Fruit fly (Drosophila melanogaster) whole organism, prepupa: Measurements from ENCODE around the gene E5.

Experiments used
- CG10631 ChIP-seq: fragments of 200-800 bp; sonication (Bioruptor generic); optimal IDR thresholded peaks from 2 replicates; lab custom pipeline; 2016; ENCODE audit warnings: missing biosample characterization, missing genetic modification characterization
- CG10669 ChIP-seq: fragments of 200-800 bp; sonication (Bioruptor generic); optimal IDR thresholded peaks from 3 replicates; lab custom pipeline; 2018; ENCODE audit warnings: missing biosample characterization, mild to moderate bottlenecking, missing genetic modification characterization, moderate library complexity
- CG11902 ChIP-seq: fragments of 200-800 bp; sonication (Bioruptor generic); optimal IDR thresholded peaks from 3 replicates; lab custom pipeline; 2016; ENCODE audit warnings: missing biosample characterization, missing genetic modification characterization
- CG15336 ChIP-seq: fragments of 200-800 bp; sonication (Bioruptor generic); IDR thresholded peaks from 2 replicates; pipeline ENCODE4 v1.3.6; 2022; ENCODE audit warnings: missing biosample characterization, missing genetic modification characterization
- CG16779 ChIP-seq: fragments of 200-800 bp; sonication (Bioruptor generic); optimal IDR thresholded peaks from 3 replicates; lab custom pipeline; 2017; ENCODE audit warnings: missing biosample characterization, mild to moderate bottlenecking, missing genetic modification characterization
- CG31627 ChIP-seq: fragments of 200-800 bp; sonication (Bioruptor generic); optimal IDR thresholded peaks from 3 replicates; lab custom pipeline; 2016; ENCODE audit warnings: missing biosample characterization, missing genetic modification characterization
- CG32006 ChIP-seq: fragments of 200-800 bp; sonication (Bioruptor generic); optimal IDR thresholded peaks from 3 replicates; lab custom pipeline; 2017; ENCODE audit warnings: missing biosample characterization, mild to moderate bottlenecking, missing genetic modification characterization
- CG34406 ChIP-seq: fragments of 200-800 bp; sonication (Bioruptor generic); optimal IDR thresholded peaks from 3 replicates; lab custom pipeline; 2016; ENCODE audit warnings: missing biosample characterization, missing genetic modification characterization
- CG4318 ChIP-seq: fragments of 200-800 bp; sonication (Bioruptor generic); optimal IDR thresholded peaks from 3 replicates; lab custom pipeline; 2017; ENCODE audit warnings: missing biosample characterization, mild to moderate bottlenecking, missing genetic modification characterization
- CG6163 ChIP-seq: fragments of 200-800 bp; sonication (Bioruptor generic); IDR thresholded peaks from 3 replicates; pipeline ENCODE4 v1.3.6; 2022; ENCODE audit warnings: missing biosample characterization, missing genetic modification characterization
- CG6792 ChIP-seq: fragments of 200-800 bp; sonication (Bioruptor generic); optimal IDR thresholded peaks from 3 replicates; lab custom pipeline; 2016; ENCODE audit warnings: missing biosample characterization, missing genetic modification characterization
- CG6808 ChIP-seq: fragments of 200-800 bp; sonication (Bioruptor generic); optimal IDR thresholded peaks from 3 replicates; lab custom pipeline; 2017; ENCODE audit warnings: missing biosample characterization, missing genetic modification characterization, mild to moderate bottlenecking, moderate library complexity, missing genetic modification reagents
- CG6854 ChIP-seq: fragments of 200-800 bp; sonication (Bioruptor generic); optimal IDR thresholded peaks from 2 replicates; lab custom pipeline; 2017; ENCODE audit warnings: missing biosample characterization, mild to moderate bottlenecking, missing genetic modification characterization
- CG7368 ChIP-seq: fragments of 200-800 bp; sonication (Bioruptor generic); optimal IDR thresholded peaks from 3 replicates; lab custom pipeline; 2016; ENCODE audit warnings: missing biosample characterization, missing genetic modification characterization
- CG8319 ChIP-seq: fragments of 200-800 bp; sonication (Bioruptor generic); optimal IDR thresholded peaks from 3 replicates; lab custom pipeline; 2016; ENCODE audit warnings: missing biosample characterization, missing genetic modification characterization
- CG8632 ChIP-seq: fragments of 200-800 bp; sonication (Bioruptor generic); optimal IDR thresholded peaks from 3 replicates; lab custom pipeline; 2016; ENCODE audit warnings: missing biosample characterization, missing genetic modification characterization
- CG9139 ChIP-seq: fragments of 200-800 bp; sonication (Bioruptor generic); optimal IDR thresholded peaks from 3 replicates; lab custom pipeline; 2017; ENCODE audit warnings: missing biosample characterization, mild to moderate bottlenecking, missing genetic modification characterization
- Eip75B ChIP-seq: fragments of 200-800 bp; sonication (Bioruptor generic); optimal IDR thresholded peaks from 3 replicates; lab custom pipeline; 2016; ENCODE audit warnings: missing biosample characterization, missing genetic modification characterization
- Eip78C ChIP-seq: fragments of 200-800 bp; sonication (Bioruptor generic); peaks from one replicate; lab custom pipeline; 2016; ENCODE audit warnings: missing biosample characterization, missing genetic modification characterization
- Eip93F ChIP-seq: fragments of 200-800 bp; sonication (Bioruptor generic); optimal IDR thresholded peaks from 2 replicates; lab custom pipeline; 2016; ENCODE audit warnings: missing biosample characterization, mild to moderate bottlenecking, missing genetic modification characterization
- Ets96B ChIP-seq: fragments of 200-800 bp; optimal IDR thresholded peaks from 2 replicates; lab custom pipeline; 2019; ENCODE audit warnings: missing biosample characterization, mild to moderate bottlenecking, missing genetic modification characterization, moderate library complexity
- Gug ChIP-seq: fragments of 200-800 bp; sonication (Bioruptor generic); IDR thresholded peaks from 2 replicates; pipeline ENCODE4 v1.3.6; 2022; ENCODE audit warnings: missing biosample characterization, missing genetic modification characterization
- Hr38 ChIP-seq: sonication (Bioruptor generic); optimal IDR thresholded peaks from 2 replicates; lab custom pipeline; 2016; ENCODE audit warnings: missing biosample characterization, missing genetic modification characterization
- Hr4 ChIP-seq: fragments of 200-800 bp; sonication (Bioruptor generic); optimal IDR thresholded peaks from 3 replicates; lab custom pipeline; 2016; ENCODE audit warnings: missing biosample characterization, missing genetic modification characterization
- Lpt ChIP-seq: fragments of 200-800 bp; sonication (Bioruptor generic); optimal IDR thresholded peaks from 3 replicates; lab custom pipeline; 2016; ENCODE audit warnings: missing biosample characterization, missing genetic modification characterization
- OdsH ChIP-seq: fragments of 200-800 bp; sonication (Bioruptor generic); optimal IDR thresholded peaks from 3 replicates; lab custom pipeline; 2016; ENCODE audit warnings: missing biosample characterization, missing genetic modification characterization
- Smox ChIP-seq: fragments of 200-800 bp; sonication (Bioruptor generic); optimal IDR thresholded peaks from 3 replicates; lab custom pipeline; 2016; ENCODE audit warnings: missing biosample characterization, missing genetic modification characterization
- Sox14 ChIP-seq: fragments of 200-800 bp; sonication (Bioruptor generic); optimal IDR thresholded peaks from 3 replicates; lab custom pipeline; 2016; ENCODE audit warnings: missing biosample characterization, missing genetic modification characterization
- Sox15 ChIP-seq: fragments of 200-800 bp; sonication (Bioruptor generic); optimal IDR thresholded peaks from 3 replicates; lab custom pipeline; 2016; ENCODE audit warnings: missing biosample characterization, missing genetic modification characterization
- achi ChIP-seq: fragments of 200-800 bp; sonication (Bioruptor generic); optimal IDR thresholded peaks from 3 replicates; lab custom pipeline; 2016; ENCODE audit warnings: missing biosample characterization, missing genetic modification characterization
- acj6 ChIP-seq: fragments of 200-800 bp; sonication (Bioruptor generic); optimal IDR thresholded peaks from 3 replicates; lab custom pipeline; 2016; ENCODE audit warnings: missing biosample characterization, missing genetic modification characterization
- cyc ChIP-seq: fragments of 200-800 bp; sonication (Bioruptor generic); optimal IDR thresholded peaks from 3 replicates; lab custom pipeline; 2016; ENCODE audit warnings: missing biosample characterization, missing genetic modification characterization
- dac ChIP-seq: fragments of 200-800 bp; sonication (Bioruptor generic); optimal IDR thresholded peaks from 2 replicates; lab custom pipeline; 2017; ENCODE audit warnings: missing biosample characterization, mild to moderate bottlenecking, missing genetic modification characterization
- dsx ChIP-seq: fragments of 200-800 bp; optimal IDR thresholded peaks from 3 replicates; lab custom pipeline; 2019; ENCODE audit warnings: missing biosample characterization, mild to moderate bottlenecking, missing genetic modification characterization, moderate library complexity; ENCODE audit not compliant: poor library complexity, severe bottlenecking
- esn ChIP-seq: fragments of 200-800 bp; sonication (Bioruptor generic); optimal IDR thresholded peaks from 2 replicates; lab custom pipeline; 2016; ENCODE audit warnings: missing biosample characterization, mild to moderate bottlenecking, missing genetic modification characterization, moderate library complexity
- fd59A ChIP-seq: fragments of 200-800 bp; sonication (Bioruptor generic); optimal IDR thresholded peaks from 2 replicates; lab custom pipeline; 2017; ENCODE audit warnings: missing biosample characterization, mild to moderate bottlenecking, missing genetic modification characterization, missing genetic modification reagents
- fd85E ChIP-seq: fragments of 200-800 bp; sonication (Bioruptor generic); optimal IDR thresholded peaks from 3 replicates; lab custom pipeline; 2016; ENCODE audit warnings: missing biosample characterization, missing genetic modification characterization
- fkh ChIP-seq: fragments of 200-800 bp; sonication (Bioruptor generic); optimal IDR thresholded peaks from 3 replicates; lab custom pipeline; 2017; ENCODE audit warnings: missing biosample characterization, mild to moderate bottlenecking, missing genetic modification characterization, moderate library complexity
- lz ChIP-seq: fragments of 200-800 bp; sonication (Bioruptor generic); optimal IDR thresholded peaks from 3 replicates; lab custom pipeline; 2016; ENCODE audit warnings: missing biosample characterization, missing genetic modification characterization
- net ChIP-seq: fragments of 200-800 bp; sonication (Bioruptor generic); optimal IDR thresholded peaks from 3 replicates; lab custom pipeline; 2016; ENCODE audit warnings: missing biosample characterization, missing genetic modification characterization
- pdm3 ChIP-seq: fragments of 200-800 bp; sonication (Bioruptor generic); optimal IDR thresholded peaks from 3 replicates; lab custom pipeline; 2016; ENCODE audit warnings: missing biosample characterization, missing genetic modification characterization
- salr ChIP-seq, 2 experiments: fragments of 200-800 bp; sonication (Bioruptor generic); optimal IDR thresholded peaks; 3 replicates each; lab custom pipeline; 2016 to 2018; ENCODE audit warnings: missing biosample characterization in 2 of 2, missing genetic modification characterization in 2 of 2, mild to moderate bottlenecking in 1 of 2
- spab ChIP-seq: fragments of 200-800 bp; sonication (Bioruptor generic); optimal IDR thresholded peaks from 2 replicates; lab custom pipeline; 2017; ENCODE audit warnings: missing biosample characterization, mild to moderate bottlenecking, missing genetic modification characterization, missing genetic modification reagents
- svp ChIP-seq: fragments of 200-800 bp; sonication (Bioruptor generic); peaks from one replicate; lab custom pipeline; 2016; ENCODE audit warnings: missing biosample characterization, missing genetic modification characterization

Gene E5

DNA sequence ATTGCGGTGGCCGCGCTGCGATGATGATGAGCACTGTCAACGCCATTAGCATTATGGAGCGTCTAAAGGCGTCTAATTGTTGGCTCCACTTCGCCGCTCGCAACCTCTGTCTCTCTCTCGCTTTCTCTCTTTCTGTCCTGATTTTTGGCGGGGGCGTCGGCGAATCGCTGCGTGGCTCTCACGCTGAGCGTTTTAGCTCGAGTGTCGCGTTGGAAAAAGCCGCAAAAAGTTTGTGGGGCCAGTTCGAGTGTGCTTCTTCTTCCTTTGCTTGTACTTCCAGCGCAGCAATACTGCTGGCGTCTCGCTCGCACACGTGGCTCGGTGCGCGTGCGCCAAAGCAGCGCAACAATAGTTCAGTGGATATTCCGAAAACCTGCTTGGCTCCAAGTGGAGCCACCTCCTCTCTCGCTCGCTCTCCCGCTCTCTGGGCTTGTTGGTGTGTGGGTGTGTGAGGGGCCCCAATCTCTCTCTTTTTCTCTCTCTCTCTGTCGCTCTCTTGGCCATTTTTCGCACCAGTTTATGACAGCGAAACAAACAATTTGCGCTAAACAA, at the start of gene E5:
E5 (minus strand) TSS at position 51 of the 552 bp plus-strand sequence.
- TF ChIP-seq CG11902 (GFP tag; lab: Kevin White, UChicago) (no peak), CG16779 (tag; lab: Kevin White, UChicago) (no peak), svp (no peak), CG6163 (GFP tag; lab: Robert Waterston, UW) (no peak), CG8319 (GFP tag; lab: Kevin White, UChicago) (no peak), CG15336 (GFP tag; lab: Robert Waterston, UW) (0 out of 2 replicates have a peak, but pooled peaks have one; percentile 7), CG7368 (no peak), Eip78C (peak; percentile 63), CG6854 (GFP tag; lab: Kevin White, UChicago) (peak; percentile 42), CG4318 (GFP tag; lab: Kevin White, UChicago) (no peak), CG8632 (GFP tag; lab: Kevin White, UChicago) (no peak)
- TF ChIP-seq, all 60 proteins: peak for 3

DNA sequence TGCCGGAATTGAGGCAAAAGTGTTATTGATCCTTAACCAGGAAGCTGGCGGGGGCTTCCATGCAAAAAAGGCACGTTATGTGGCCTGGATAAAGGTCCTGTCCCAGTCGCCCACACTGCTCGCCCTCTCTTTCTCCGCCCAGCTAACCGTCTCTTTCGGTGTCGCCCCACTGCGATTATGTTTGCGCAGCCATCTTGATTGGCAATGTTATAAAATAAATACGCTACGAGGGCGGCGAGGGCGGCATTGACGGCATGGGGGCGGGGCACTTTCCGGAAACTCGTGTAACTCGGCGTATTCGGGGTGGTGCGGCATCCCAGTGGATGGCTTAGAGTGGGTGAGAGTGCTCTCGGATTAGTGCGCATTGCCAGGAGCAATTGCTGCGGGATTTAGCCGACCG, 48.9 kb upstream of the E5 start:
- no peak for TF ChIP-seq Hr4 (GFP tag; lab: Kevin White, UChicago)
- no peak for TF ChIP-seq CG4318 (GFP tag; lab: Kevin White, UChicago)
- no peak for TF ChIP-seq cyc (GFP tag; lab: Kevin White, UChicago)
- no peak for TF ChIP-seq OdsH (GFP tag; lab: Kevin White, UChicago)
- no peak for TF ChIP-seq dac (GFP tag; lab: Kevin White, UChicago)
- peak; percentile 38 for TF ChIP-seq svp

DNA sequence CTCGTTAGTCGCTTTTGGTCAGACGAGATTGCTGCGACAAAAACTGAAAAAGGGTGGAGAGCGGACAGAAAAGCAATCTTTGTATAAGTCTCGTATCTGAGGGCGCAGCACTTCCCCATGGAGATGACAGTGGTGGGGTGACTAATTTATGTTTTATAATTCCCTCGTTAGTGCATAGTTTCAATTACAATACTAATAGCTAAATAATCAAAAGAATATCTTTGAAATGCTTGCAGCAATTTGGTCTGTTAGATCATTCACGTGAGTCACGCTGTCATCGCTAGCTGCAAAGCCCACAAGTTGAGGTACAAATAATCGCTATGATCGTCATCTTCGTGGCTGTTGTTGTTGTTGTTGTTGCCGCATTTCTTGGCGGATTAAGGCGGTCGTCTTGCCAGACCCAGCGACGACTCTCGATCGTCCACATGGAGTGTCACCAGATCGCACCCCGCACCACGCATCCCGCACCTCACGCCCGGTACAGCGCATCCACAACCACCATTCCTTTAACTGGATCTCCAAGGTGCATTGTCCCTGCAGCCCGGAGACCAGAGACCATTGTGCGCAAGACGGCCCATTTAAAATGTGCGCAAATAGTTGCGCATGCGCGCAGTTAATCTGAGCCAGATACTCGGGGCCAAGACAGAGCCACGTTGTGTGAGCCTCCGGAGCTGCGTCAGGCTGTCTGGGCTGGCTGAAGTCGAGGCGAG, 47.2 kb upstream of the E5 start:
- TF ChIP-seq CG8632 (GFP tag; lab: Kevin White, UChicago) (peak; percentile 66), CG9139 (GFP tag; lab: Kevin White, UChicago) (peak; percentile 78), svp (peak; percentile 88), salr (GFP tag; optimal IDR thresholded peaks at IDR 0.05; lab: Kevin White, UChicago) (peak; percentile 41 to 60), dsx (GFP tag; lab: Kevin White, UChicago) (peak; percentile 81), fd59A (GFP tag; lab: Kevin White, UChicago) (peak; percentile 72), CG6792 (peak; percentile 71), acj6 (GFP tag; lab: Kevin White, UChicago) (peak; percentile 80), CG6808 (peak; percentile 89), pdm3 (GFP tag; lab: Kevin White, UChicago) (peak; percentile 73), achi (GFP tag; lab: Kevin White, UChicago) (peak; percentile 80), Sox15 (GFP tag; lab: Kevin White, UChicago) (peak; percentile 49), CG32006 (GFP tag; lab: Kevin White, UChicago) (peak; percentile 45), Ets96B (peak; percentile 89), CG31627 (GFP tag; lab: Kevin White, UChicago) (peak; percentile 64), Hr38 (no peak), fkh (GFP tag; lab: Kevin White, UChicago) (no peak), CG6163 (GFP tag; lab: Robert Waterston, UW) (peak; percentile 94), Eip93F (GFP tag; lab: Kevin White, UChicago) (no peak), net (GFP tag; lab: Kevin White, UChicago) (peak; percentile 69), Sox14 (GFP tag; lab: Kevin White, UChicago) (peak; percentile 80), lz (peak; percentile 58), fd85E (GFP tag; lab: Kevin White, UChicago) (no peak), CG8319 (GFP tag; lab: Kevin White, UChicago) (peak; percentile 40), Lpt (GFP tag; lab: Kevin White, UChicago) (peak; percentile 17), Eip75B (GFP tag; lab: Kevin White, UChicago) (peak; percentile 74), Smox (peak; percentile 70), Gug (GFP tag; lab: Robert Waterston, UW) (peak; percentile 29; the same call in 1 of the 2 replicates), cyc (GFP tag; lab: Kevin White, UChicago) (peak; percentile 89), CG10669 (GFP tag; lab: Kevin White, UChicago) (peak; percentile 89), Eip78C (peak; percentile 95), spab (GFP tag; lab: Kevin White, UChicago) (peak; percentile 84), CG34406 (GFP tag; lab: Kevin White, UChicago) (peak; percentile 74), CG11902 (GFP tag; lab: Kevin White, UChicago) (peak; percentile 75), Hr4 (GFP tag; lab: Kevin White, UChicago) (peak; percentile 29), CG16779 (tag; lab: Kevin White, UChicago) (peak; percentile 26), esn (peak; percentile 78), CG10631 (GFP tag; lab: Kevin White, UChicago) (peak; percentile 70), OdsH (GFP tag; lab: Kevin White, UChicago) (peak; percentile 74), CG15336 (GFP tag; lab: Robert Waterston, UW) (peak; percentile 56)
